Worm (Caenorhabditis elegans) whole organism, young adult: ENCODE data around the gene ubq-1.

Experiments used
- B0019.2 ChIP-seq: fragments of 200-800 bp; sonication (Bioruptor generic); conservative IDR thresholded peaks from 2 replicates; pipeline ENCODE4 v1.3.6; 2022; ENCODE audit warnings: missing genetic modification reagents, missing genetic modification characterization, missing compliant biosample characterization
- C06A6.2 ChIP-seq: fragments of 200-800 bp; sonication (Bioruptor generic); conservative IDR thresholded peaks from 2 replicates; pipeline ENCODE4 v1.3.6; 2022; ENCODE audit warnings: missing genetic modification characterization, missing compliant biosample characterization
- F23B12.7 ChIP-seq: sonication (generic microtip); optimal IDR thresholded peaks from 2 replicates; lab custom pipeline; 2017; ENCODE audit warnings: missing genetic modification characterization, mild to moderate bottlenecking, missing compliant biosample characterization, antibody characterized with exemption, moderate library complexity; ENCODE audit not compliant: insufficient read depth
- F33H1.4 ChIP-seq: fragments of 200-800 bp; sonication (Bioruptor generic); IDR thresholded peaks from 2 replicates; pipeline ENCODE4 v1.3.6; 2022; ENCODE audit warnings: missing genetic modification reagents, missing genetic modification characterization, missing compliant biosample characterization
- F39B2.1 ChIP-seq: fragments of 200-800 bp; sonication (Bioruptor generic); IDR thresholded peaks from 2 replicates; pipeline ENCODE4 v1.3.6; 2022; ENCODE audit warnings: missing genetic modification reagents, missing genetic modification characterization, missing compliant biosample characterization
- F52B5.7 ChIP-seq: sonication (generic microtip); optimal IDR thresholded peaks from 2 replicates; lab custom pipeline; 2016; ENCODE audit warnings: mild to moderate bottlenecking, missing genetic modification characterization, missing compliant biosample characterization
- K12H6.12 ChIP-seq: fragments of 200-800 bp; sonication (Bioruptor generic); optimal IDR thresholded peaks from 2 replicates; lab custom pipeline; 2018; ENCODE audit warnings: mild to moderate bottlenecking, missing genetic modification characterization, missing compliant biosample characterization
- Y67H2A.10 ChIP-seq: fragments of 200-800 bp; sonication (Bioruptor generic); conservative IDR thresholded peaks from 2 replicates; pipeline ENCODE4 v1.3.6; 2022; ENCODE audit warnings: missing genetic modification reagents, missing genetic modification characterization, missing compliant biosample characterization
- ama-1 ChIP-seq, 3 experiments: fragments of 150-350 bp in 1 of 3; sonication (generic microtip) in 2 of 3; optimal IDR thresholded peaks; 2 replicates each; lab custom pipeline; 2014 to 2018; ENCODE audit warnings: missing biosample characterization in 2 of 3, missing genetic modification characterization in 2 of 3, missing genetic modification reagents in 2 of 3
- aptf-2 ChIP-seq: fragments of 200-800 bp; sonication (Bioruptor generic); conservative IDR thresholded peaks from 2 replicates; pipeline ENCODE4 v1.3.6; 2022; ENCODE audit warnings: missing genetic modification reagents, missing genetic modification characterization, missing compliant biosample characterization
- attf-3 ChIP-seq: fragments of 200-800 bp; sonication (Bioruptor generic); conservative IDR thresholded peaks from 2 replicates; pipeline ENCODE4 v1.3.6; 2022; ENCODE audit warnings: missing genetic modification reagents, missing genetic modification characterization, missing compliant biosample characterization
- attf-5 ChIP-seq: fragments of 200-800 bp; sonication (Bioruptor generic); optimal IDR thresholded peaks from 2 replicates; lab custom pipeline; 2018; ENCODE audit warnings: mild to moderate bottlenecking, missing genetic modification characterization, missing compliant biosample characterization
- bed-1 ChIP-seq: fragments of 200-800 bp; sonication (Bioruptor generic); IDR thresholded peaks from 2 replicates; pipeline ENCODE4 v1.3.6; 2022; ENCODE audit warnings: missing genetic modification reagents, missing genetic modification characterization, missing compliant biosample characterization
- bed-2 ChIP-seq: fragments of 200-800 bp; sonication (Bioruptor generic); IDR thresholded peaks from 2 replicates; pipeline ENCODE4 v1.3.6; 2022; ENCODE audit warnings: missing genetic modification reagents, missing genetic modification characterization, missing compliant biosample characterization
- ccch-3 ChIP-seq: fragments of 200-800 bp; sonication (Bioruptor generic); optimal IDR thresholded peaks from 2 replicates; lab custom pipeline; 2018; ENCODE audit warnings: mild to moderate bottlenecking, missing genetic modification characterization, missing compliant biosample characterization
- ceh-27 ChIP-seq: fragments of 200-800 bp; sonication (Bioruptor generic); optimal IDR thresholded peaks from 2 replicates; lab custom pipeline; 2018; ENCODE audit warnings: mild to moderate bottlenecking, missing genetic modification characterization, moderate library complexity, missing compliant biosample characterization
- ceh-40 ChIP-seq: fragments of 200-800 bp; sonication (Bioruptor generic); IDR thresholded peaks from 2 replicates; pipeline ENCODE4 v1.3.6; 2022; ENCODE audit warnings: missing genetic modification characterization, missing compliant biosample characterization
- ceh-91 ChIP-seq: fragments of 200-800 bp; sonication (Bioruptor generic); IDR thresholded peaks from 2 replicates; pipeline ENCODE4 v1.3.6; 2022; ENCODE audit warnings: missing genetic modification reagents, missing genetic modification characterization, missing compliant biosample characterization
- dox-1 ChIP-seq: fragments of 200-800 bp; sonication (Bioruptor generic); IDR thresholded peaks from 2 replicates; pipeline ENCODE4 v1.3.6; 2022; ENCODE audit warnings: missing genetic modification reagents, missing genetic modification characterization, missing compliant biosample characterization
- dpff-1 ChIP-seq: sonication (generic microtip); optimal IDR thresholded peaks from 2 replicates; lab custom pipeline; 2017; ENCODE audit warnings: mild to moderate bottlenecking, missing genetic modification characterization, missing compliant biosample characterization
- efl-1 ChIP-seq: fragments of 150-350 bp; optimal IDR thresholded peaks from 2 replicates; lab custom pipeline; 2014; ENCODE audit warnings: missing biosample characterization, missing genetic modification reagents, missing genetic modification characterization
- egl-18 ChIP-seq: fragments of 200-800 bp; sonication (Bioruptor generic); IDR thresholded peaks from 2 replicates; pipeline ENCODE4 v1.3.6; 2022; ENCODE audit warnings: missing genetic modification reagents, missing genetic modification characterization, missing compliant biosample characterization
- ets-4 ChIP-seq: fragments of 200-800 bp; sonication (Bioruptor generic); optimal IDR thresholded peaks from 2 replicates; lab custom pipeline; 2018; ENCODE audit warnings: mild to moderate bottlenecking, missing genetic modification characterization, missing compliant biosample characterization
- gei-17 ChIP-seq: fragments of 200-800 bp; sonication (Bioruptor generic); optimal IDR thresholded peaks from 2 replicates; lab custom pipeline; 2018; ENCODE audit warnings: mild to moderate bottlenecking, missing genetic modification characterization, missing compliant biosample characterization
- hlh-26 ChIP-seq: fragments of 200-800 bp; sonication (Bioruptor generic); conservative IDR thresholded peaks from 2 replicates; pipeline ENCODE4 v1.3.6; 2022; ENCODE audit warnings: missing genetic modification reagents, missing genetic modification characterization, missing compliant biosample characterization
- hmg-1.2 ChIP-seq: fragments of 200-800 bp; sonication (Bioruptor generic); IDR thresholded peaks from 2 replicates; pipeline ENCODE4 v1.3.6; 2022; ENCODE audit warnings: missing genetic modification reagents, missing genetic modification characterization, missing compliant biosample characterization
- let-526 ChIP-seq: fragments of 200-800 bp; sonication (Bioruptor generic); IDR thresholded peaks from 2 replicates; pipeline ENCODE4 v1.3.6; 2022; ENCODE audit warnings: missing genetic modification reagents, missing genetic modification characterization, missing compliant biosample characterization
- lin-35 ChIP-seq, 3 experiments: fragments of 150-350 bp in 2 of 3; sonication (generic microtip) in 1 of 3; optimal IDR thresholded peaks; 2 replicates each; lab custom pipeline; 2014 to 2018; ENCODE audit warnings: missing biosample characterization in 3 of 3, missing genetic modification characterization in 3 of 3, missing genetic modification reagents in 3 of 3
- lin-54 ChIP-seq: fragments of 200-800 bp; sonication (Bioruptor generic); optimal IDR thresholded peaks from 2 replicates; lab custom pipeline; 2018; ENCODE audit warnings: mild to moderate bottlenecking, missing genetic modification characterization, missing compliant biosample characterization
- lsl-1 ChIP-seq: fragments of 200-800 bp; sonication (Bioruptor generic); optimal IDR thresholded peaks from 2 replicates; lab custom pipeline; 2018; ENCODE audit warnings: mild to moderate bottlenecking, missing genetic modification characterization, moderate library complexity, missing compliant biosample characterization
- lsy-27 ChIP-seq: sonication (generic microtip); optimal IDR thresholded peaks from 2 replicates; lab custom pipeline; 2017; ENCODE audit warnings: missing genetic modification characterization, mild to moderate bottlenecking, missing compliant biosample characterization, antibody characterized with exemption, missing genotype, borderline replicate concordance; ENCODE audit not compliant: insufficient read depth
- madf-3 ChIP-seq: fragments of 200-800 bp; sonication (Bioruptor generic); IDR thresholded peaks from 2 replicates; pipeline ENCODE4 v1.3.6; 2022; ENCODE audit warnings: missing genetic modification reagents, missing genetic modification characterization, missing compliant biosample characterization
- mcd-1 ChIP-seq: fragments of 200-800 bp; sonication (Bioruptor generic); IDR thresholded peaks from 2 replicates; pipeline ENCODE4 v1.3.6; 2022; ENCODE audit warnings: missing genetic modification reagents, missing genetic modification characterization, missing compliant biosample characterization
- nfya-1 ChIP-seq: sonication (generic microtip); optimal IDR thresholded peaks from 2 replicates; lab custom pipeline; 2017; ENCODE audit warnings: antibody characterized with exemption, missing compliant biosample characterization, missing genetic modification characterization, borderline replicate concordance; ENCODE audit not compliant: insufficient read depth
- nhr-90 ChIP-seq: sonication (generic microtip); optimal IDR thresholded peaks from 2 replicates; lab custom pipeline; 2016; ENCODE audit warnings: missing genotype, mild to moderate bottlenecking, missing genetic modification characterization, missing compliant biosample characterization
- rcor-1 ChIP-seq: fragments of 200-800 bp; sonication (Bioruptor generic); IDR thresholded peaks from 2 replicates; pipeline ENCODE4 v1.3.6; 2022; ENCODE audit warnings: missing genetic modification reagents, missing genetic modification characterization, missing compliant biosample characterization
- snpc-1.3 ChIP-seq: sonication (generic microtip); optimal IDR thresholded peaks from 2 replicates; lab custom pipeline; 2017; ENCODE audit warnings: missing genetic modification characterization, mild to moderate bottlenecking, missing compliant biosample characterization, antibody characterized with exemption, moderate library complexity, missing genotype, missing genetic modification reagents; ENCODE audit not compliant: insufficient read depth
- somi-1 ChIP-seq: fragments of 200-800 bp; sonication (Bioruptor generic); optimal IDR thresholded peaks from 2 replicates; lab custom pipeline; 2018; ENCODE audit warnings: mild to moderate bottlenecking, missing genetic modification characterization, missing compliant biosample characterization
- xnd-1 ChIP-seq: sonication (generic microtip); optimal IDR thresholded peaks from 2 replicates; lab custom pipeline; 2016; ENCODE audit warnings: missing genotype, missing genetic modification reagents, missing genetic modification characterization, missing compliant biosample characterization
- zfh-2 ChIP-seq: fragments of 200-800 bp; sonication (Bioruptor generic); conservative IDR thresholded peaks from 2 replicates; pipeline ENCODE4 v1.3.6; 2022; ENCODE audit warnings: missing genetic modification reagents, missing genetic modification characterization, missing compliant biosample characterization
- zim-3 ChIP-seq: sonication (generic microtip); optimal IDR thresholded peaks from 2 replicates; lab custom pipeline; 2017; ENCODE audit warnings: mild to moderate bottlenecking, missing genetic modification characterization, moderate library complexity, missing compliant biosample characterization

The ubq-1 gene

DNA sequence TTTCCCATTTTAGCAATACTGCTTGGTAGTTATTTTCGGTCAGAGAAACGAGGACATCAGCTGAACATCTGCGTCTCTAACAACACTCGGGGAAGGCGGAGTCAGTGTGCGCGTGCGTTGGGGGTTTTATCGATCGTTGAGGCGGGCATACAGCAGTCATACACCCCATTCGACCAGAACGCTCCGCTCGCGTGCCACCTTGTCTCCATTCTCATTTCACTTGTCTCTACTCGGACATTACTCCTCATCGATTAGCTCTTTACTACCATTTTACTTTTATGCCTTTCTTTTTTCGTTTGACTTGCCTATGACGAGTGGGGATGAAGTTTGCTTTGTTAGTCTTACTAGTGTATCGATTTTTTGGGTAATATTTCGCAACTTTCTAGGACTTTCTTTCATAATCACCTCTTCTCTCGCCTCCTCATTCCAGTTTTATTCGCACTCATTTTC lies 496 bp downstream of the ubq-1 start (continued):
- no peak for TF ChIP-seq gei-17 (GFP tag; lab: Kevin White, UChicago)
- TF ChIP-seq lin-54 (GFP tag; lab: Kevin White, UChicago): peak; percentile 20
- TF ChIP-seq snpc-1.3 (tag; lab: Kevin White, UChicago): no peak
- TF ChIP-seq zim-3 (tag; lab: Kevin White, UChicago): peak; percentile 66
- TF ChIP-seq hmg-1.2 (GFP tag; lab: Robert Waterston, UW): peak; percentile 60; the same call in 1 of the 2 replicates
- peak; percentile 38; the same call in 1 of the 2 replicates for TF ChIP-seq F33H1.4 (GFP tag; lab: Robert Waterston, UW)
- TF ChIP-seq mcd-1 (GFP tag; lab: Robert Waterston, UW): no peak
- TF ChIP-seq F52B5.7 (tag; lab: Kevin White, UChicago): peak; percentile 30
- TF ChIP-seq ets-4: peak; percentile 83
- TF ChIP-seq dox-1 (GFP tag; lab: Robert Waterston, UW): peak; percentile 70; the same call in 1 of the 2 replicates
- TF ChIP-seq somi-1: peak; percentile 41
- peak; percentile 72 for TF ChIP-seq ceh-27 (GFP tag; lab: Kevin White, UChicago)
- TF ChIP-seq F39B2.1 (GFP tag; lab: Robert Waterston, UW): no peak
- TF ChIP-seq, all 124 proteins: peak for 48

DNA sequence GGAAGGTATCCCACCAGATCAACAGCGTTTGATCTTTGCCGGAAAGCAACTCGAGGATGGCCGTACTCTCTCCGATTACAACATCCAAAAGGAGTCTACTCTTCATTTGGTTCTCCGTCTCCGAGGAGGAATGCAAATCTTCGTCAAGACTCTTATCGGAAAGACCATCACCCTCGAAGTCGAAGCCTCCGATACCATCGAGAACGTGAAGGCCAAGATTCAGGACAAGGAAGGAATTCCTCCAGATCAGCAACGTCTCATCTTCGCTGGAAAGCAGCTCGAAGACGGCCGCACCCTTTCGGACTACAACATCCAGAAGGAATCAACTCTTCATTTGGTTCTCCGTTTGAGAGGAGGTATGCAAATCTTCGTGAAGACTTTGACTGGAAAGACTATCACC lies 2.0 kb downstream of the ubq-1 start:
- TF ChIP-seq ceh-40 (peak; percentile 49; the same call in 1 of the 2 replicates), aptf-2 (GFP tag; lab: Robert Waterston, UW) (no peak), lin-35 (GFP tag; optimal IDR thresholded peaks at IDR 0.05; lab: Kevin White, UChicago) (peak in 1 of 3 experiments; percentile 51), rcor-1 (GFP tag; lab: Robert Waterston, UW) (peak; percentile 21; the same call in 1 of the 2 replicates), let-526 (GFP tag; lab: Robert Waterston, UW) (0 out of 2 replicates have a peak, but pooled peaks have one; percentile 11), dox-1 (GFP tag; lab: Robert Waterston, UW) (peak; percentile 34), madf-3 (GFP tag; lab: Robert Waterston, UW) (no peak)
- TF ChIP-seq, all 124 proteins: peak for 5

DNA sequence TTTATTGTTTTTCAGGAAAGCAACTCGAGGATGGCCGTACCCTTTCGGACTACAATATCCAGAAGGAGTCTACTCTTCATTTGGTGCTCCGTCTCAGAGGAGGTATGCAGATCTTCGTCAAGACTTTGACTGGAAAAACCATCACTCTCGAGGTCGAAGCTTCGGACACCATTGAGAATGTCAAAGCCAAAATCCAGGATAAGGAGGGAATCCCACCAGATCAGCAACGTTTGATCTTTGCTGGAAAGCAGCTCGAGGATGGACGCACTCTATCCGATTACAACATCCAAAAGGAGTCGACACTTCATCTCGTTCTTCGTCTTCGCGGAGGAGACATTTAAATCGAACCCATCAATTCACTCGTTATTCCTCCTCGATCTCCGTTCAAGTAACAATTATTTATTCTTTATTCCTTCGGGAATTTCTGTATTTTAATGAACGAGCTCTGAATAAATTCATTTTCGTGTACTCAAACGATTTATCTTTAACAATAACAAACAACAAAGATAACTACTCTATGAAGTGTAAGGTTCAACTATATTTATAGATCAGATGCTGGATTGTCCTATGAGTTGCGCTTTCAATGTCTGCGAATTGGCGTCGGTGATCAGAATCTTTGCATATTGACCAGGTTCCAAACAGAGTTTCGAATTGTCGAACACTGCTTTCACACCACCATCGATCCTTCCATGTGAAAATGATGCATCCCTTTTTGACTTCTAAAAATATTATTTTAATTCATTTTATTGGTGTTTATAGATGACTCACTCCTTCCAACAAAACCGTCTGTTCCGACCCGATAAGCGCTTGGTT lies 3.5 kb downstream of the ubq-1 start:
- TF ChIP-seq ceh-27 (GFP tag; lab: Kevin White, UChicago) (peak; percentile 50), efl-1 (GFP tag; lab: Kevin White, UChicago) (no peak), K12H6.12 (tag; lab: Kevin White, UChicago) (peak; percentile 22), nhr-90 (peak; percentile 65), lin-54 (GFP tag; lab: Kevin White, UChicago) (peak; percentile 62), zfh-2 (GFP tag; lab: Robert Waterston, UW) (no peak), ama-1 (optimal IDR thresholded peaks at IDR 0.05; lab: Kevin White, UChicago) (peak; percentile 91), ama-1 (GFP tag; optimal IDR thresholded peaks at IDR 0.05; lab: Kevin White, UChicago) (peak; percentile 78 to 91), ccch-3 (GFP tag; lab: Kevin White, UChicago) (no peak), ceh-91 (GFP tag; lab: Robert Waterston, UW) (no peak), lsl-1 (GFP tag; lab: Kevin White, UChicago) (peak; percentile 27), C06A6.2 (GFP tag; lab: Robert Waterston, UW) (peak; percentile 50; the same call in 1 of the 2 replicates), F23B12.7 (tag; lab: Kevin White, UChicago) (peak; percentile 26), hlh-26 (GFP tag; lab: Robert Waterston, UW) (no peak), xnd-1 (tag; lab: Kevin White, UChicago) (no peak), lsy-27 (tag; lab: Kevin White, UChicago) (no peak), ceh-40 (no peak), B0019.2 (no peak), egl-18 (GFP tag; lab: Robert Waterston, UW) (no peak), aptf-2 (GFP tag; lab: Robert Waterston, UW) (no peak), dpff-1 (no peak), nfya-1 (tag; lab: Kevin White, UChicago) (no peak), bed-1 (GFP tag; lab: Robert Waterston, UW) (no peak), attf-5 (GFP tag; lab: Kevin White, UChicago) (peak; percentile 39), Y67H2A.10 (no peak), attf-3 (peak; percentile 40; the same call in 1 of the 2 replicates), bed-2 (GFP tag; lab: Robert Waterston, UW) (0 out of 2 replicates have a peak, but pooled peaks have one; percentile 9)
